Fruit fly (Drosophila melanogaster) whole organism, adult: Measurements from ENCODE around the gene CG9568.

Experiments
- CG11617 ChIP-seq: fragments of 200-800 bp; sonication (Bioruptor generic); optimal IDR thresholded peaks from 2 replicates; lab custom pipeline; 2017; ENCODE audit warnings: mild to moderate bottlenecking, missing biosample characterization, missing genetic modification reagents, missing genetic modification characterization
- Hr96 ChIP-seq: fragments of 200-800 bp; sonication (Bioruptor generic); optimal IDR thresholded peaks from 2 replicates; lab custom pipeline; 2016; ENCODE audit warnings: missing biosample characterization, missing genetic modification characterization
- Mnt ChIP-seq: fragments of 200-800 bp; sonication (Bioruptor generic); optimal IDR thresholded peaks from 2 replicates; lab custom pipeline; 2016; ENCODE audit warnings: missing biosample characterization, mild to moderate bottlenecking, missing genetic modification characterization
- bab1 ChIP-seq: fragments of 200-800 bp; sonication (Bioruptor generic); optimal IDR thresholded peaks from 3 replicates; lab custom pipeline; 2019; ENCODE audit warnings: missing biosample characterization, mild to moderate bottlenecking, missing genetic modification characterization, moderate library complexity
- kay ChIP-seq: fragments of 200-800 bp; sonication (Bioruptor generic); peaks from one replicate; lab custom pipeline; 2016; ENCODE audit warnings: missing biosample characterization, missing genetic modification characterization, borderline replicate concordance
- ovo ChIP-seq: fragments of 200-800 bp; sonication (Bioruptor generic); optimal IDR thresholded peaks from 2 replicates; lab custom pipeline; 2016; ENCODE audit warnings: missing biosample characterization, missing genetic modification characterization
- tj ChIP-seq: fragments of 200-800 bp; sonication (Bioruptor generic); optimal IDR thresholded peaks from 3 replicates; lab custom pipeline; 2017; ENCODE audit warnings: missing biosample characterization, mild to moderate bottlenecking, missing genetic modification characterization, moderate library complexity
- toe ChIP-seq: fragments of 200-800 bp; sonication (Bioruptor generic); optimal IDR thresholded peaks from 2 replicates; lab custom pipeline; 2016; ENCODE audit warnings: missing biosample characterization, missing genetic modification characterization

- no peak for TF ChIP-seq Hr96 (GFP tag; lab: Kevin White, UChicago)
- no peak for TF ChIP-seq ovo (GFP tag; lab: Kevin White, UChicago)
- TF ChIP-seq Mnt (GFP tag; lab: Kevin White, UChicago): no peak
- no peak for TF ChIP-seq tj (GFP tag; lab: Kevin White, UChicago)
- no peak for TF ChIP-seq bab1
- TF ChIP-seq kay: no peak
- no peak for TF ChIP-seq toe
- no peak for TF ChIP-seq CG11617
Observed at dm6 chr2L:8962254-8962653, 48.1 kb upstream of the CG9568 start, which contains the start of the genes CG9525 and CG32985.
